Fruit fly (Drosophila melanogaster): ENCODE measurements around the gene CG31698.

The CG31698 gene

dm6 chr2L:3123562-3124345 is 49.9 kb downstream of the CG31698 start:
- no peak for TF ChIP-seq CG17801 (GFP tag; optimal IDR thresholded peaks at IDR 0.05; ENCODE audit: partially characterized antibody)

Data from ovary, adult (tissue).